Fruit fly (Drosophila melanogaster) whole organism, prepupa: ENCODE results near the gene Brr2.

Experiments used
- CG11902 ChIP-seq: fragments of 200-800 bp; sonication (Bioruptor generic); optimal IDR thresholded peaks from 3 replicates; lab custom pipeline; 2016; ENCODE audit warnings: missing biosample characterization, missing genetic modification characterization
- CG15336 ChIP-seq: fragments of 200-800 bp; sonication (Bioruptor generic); IDR thresholded peaks from 2 replicates; pipeline ENCODE4 v1.3.6; 2022; ENCODE audit warnings: missing biosample characterization, missing genetic modification characterization
- CG3032 ChIP-seq: fragments of 200-800 bp; optimal IDR thresholded peaks from 2 replicates; lab custom pipeline; 2019; ENCODE audit warnings: missing biosample characterization, mild to moderate bottlenecking, missing genetic modification characterization, moderate library complexity
- CG31627 ChIP-seq: fragments of 200-800 bp; sonication (Bioruptor generic); optimal IDR thresholded peaks from 3 replicates; lab custom pipeline; 2016; ENCODE audit warnings: missing biosample characterization, missing genetic modification characterization
- CG32006 ChIP-seq: fragments of 200-800 bp; sonication (Bioruptor generic); optimal IDR thresholded peaks from 3 replicates; lab custom pipeline; 2017; ENCODE audit warnings: missing biosample characterization, mild to moderate bottlenecking, missing genetic modification characterization
- CG6276 ChIP-seq: fragments of 200-800 bp; sonication (Bioruptor generic); optimal IDR thresholded peaks from 2 replicates; lab custom pipeline; 2017; ENCODE audit warnings: missing biosample characterization, mild to moderate bottlenecking, missing genetic modification characterization
- CG6792 ChIP-seq: fragments of 200-800 bp; sonication (Bioruptor generic); optimal IDR thresholded peaks from 3 replicates; lab custom pipeline; 2016; ENCODE audit warnings: missing biosample characterization, missing genetic modification characterization
- CG6808 ChIP-seq: fragments of 200-800 bp; sonication (Bioruptor generic); optimal IDR thresholded peaks from 3 replicates; lab custom pipeline; 2017; ENCODE audit warnings: missing biosample characterization, missing genetic modification characterization, mild to moderate bottlenecking, moderate library complexity, missing genetic modification reagents
- CG6854 ChIP-seq: fragments of 200-800 bp; sonication (Bioruptor generic); optimal IDR thresholded peaks from 2 replicates; lab custom pipeline; 2017; ENCODE audit warnings: missing biosample characterization, mild to moderate bottlenecking, missing genetic modification characterization
- CG8632 ChIP-seq: fragments of 200-800 bp; sonication (Bioruptor generic); optimal IDR thresholded peaks from 3 replicates; lab custom pipeline; 2016; ENCODE audit warnings: missing biosample characterization, missing genetic modification characterization
- CG9139 ChIP-seq: fragments of 200-800 bp; sonication (Bioruptor generic); optimal IDR thresholded peaks from 3 replicates; lab custom pipeline; 2017; ENCODE audit warnings: missing biosample characterization, mild to moderate bottlenecking, missing genetic modification characterization
- Eip75B ChIP-seq: fragments of 200-800 bp; sonication (Bioruptor generic); optimal IDR thresholded peaks from 3 replicates; lab custom pipeline; 2016; ENCODE audit warnings: missing biosample characterization, missing genetic modification characterization
- Eip78C ChIP-seq: fragments of 200-800 bp; sonication (Bioruptor generic); peaks from one replicate; lab custom pipeline; 2016; ENCODE audit warnings: missing biosample characterization, missing genetic modification characterization
- Eip93F ChIP-seq: fragments of 200-800 bp; sonication (Bioruptor generic); optimal IDR thresholded peaks from 2 replicates; lab custom pipeline; 2016; ENCODE audit warnings: missing biosample characterization, mild to moderate bottlenecking, missing genetic modification characterization
- Ets96B ChIP-seq: fragments of 200-800 bp; optimal IDR thresholded peaks from 2 replicates; lab custom pipeline; 2019; ENCODE audit warnings: missing biosample characterization, mild to moderate bottlenecking, missing genetic modification characterization, moderate library complexity
- Hr4 ChIP-seq: fragments of 200-800 bp; sonication (Bioruptor generic); optimal IDR thresholded peaks from 3 replicates; lab custom pipeline; 2016; ENCODE audit warnings: missing biosample characterization, missing genetic modification characterization
- Lpt ChIP-seq: fragments of 200-800 bp; sonication (Bioruptor generic); optimal IDR thresholded peaks from 3 replicates; lab custom pipeline; 2016; ENCODE audit warnings: missing biosample characterization, missing genetic modification characterization
- Met ChIP-seq: fragments of 200-800 bp; sonication (Bioruptor generic); optimal IDR thresholded peaks from 3 replicates; lab custom pipeline; 2016; ENCODE audit warnings: missing biosample characterization, missing genetic modification characterization
- OdsH ChIP-seq: fragments of 200-800 bp; sonication (Bioruptor generic); optimal IDR thresholded peaks from 3 replicates; lab custom pipeline; 2016; ENCODE audit warnings: missing biosample characterization, missing genetic modification characterization
- Smox ChIP-seq: fragments of 200-800 bp; sonication (Bioruptor generic); optimal IDR thresholded peaks from 3 replicates; lab custom pipeline; 2016; ENCODE audit warnings: missing biosample characterization, missing genetic modification characterization
- Sox102F ChIP-seq: fragments of 200-800 bp; sonication (Bioruptor generic); optimal IDR thresholded peaks from 2 replicates; lab custom pipeline; 2016; ENCODE audit warnings: missing biosample characterization, mild to moderate bottlenecking, missing genetic modification characterization
- Sox14 ChIP-seq: fragments of 200-800 bp; sonication (Bioruptor generic); optimal IDR thresholded peaks from 3 replicates; lab custom pipeline; 2016; ENCODE audit warnings: missing biosample characterization, missing genetic modification characterization
- achi ChIP-seq: fragments of 200-800 bp; sonication (Bioruptor generic); optimal IDR thresholded peaks from 3 replicates; lab custom pipeline; 2016; ENCODE audit warnings: missing biosample characterization, missing genetic modification characterization
- acj6 ChIP-seq: fragments of 200-800 bp; sonication (Bioruptor generic); optimal IDR thresholded peaks from 3 replicates; lab custom pipeline; 2016; ENCODE audit warnings: missing biosample characterization, missing genetic modification characterization
- dac ChIP-seq: fragments of 200-800 bp; sonication (Bioruptor generic); optimal IDR thresholded peaks from 2 replicates; lab custom pipeline; 2017; ENCODE audit warnings: missing biosample characterization, mild to moderate bottlenecking, missing genetic modification characterization
- dsx ChIP-seq: fragments of 200-800 bp; optimal IDR thresholded peaks from 3 replicates; lab custom pipeline; 2019; ENCODE audit warnings: missing biosample characterization, mild to moderate bottlenecking, missing genetic modification characterization, moderate library complexity; ENCODE audit not compliant: poor library complexity, severe bottlenecking
- eg ChIP-seq: fragments of 200-800 bp; sonication (Bioruptor generic); IDR thresholded peaks from 3 replicates; pipeline ENCODE4 v1.3.6; 2022; ENCODE audit warnings: missing biosample characterization, missing genetic modification characterization
- esn ChIP-seq: fragments of 200-800 bp; sonication (Bioruptor generic); optimal IDR thresholded peaks from 2 replicates; lab custom pipeline; 2016; ENCODE audit warnings: missing biosample characterization, mild to moderate bottlenecking, missing genetic modification characterization, moderate library complexity
- fkh ChIP-seq: fragments of 200-800 bp; sonication (Bioruptor generic); optimal IDR thresholded peaks from 3 replicates; lab custom pipeline; 2017; ENCODE audit warnings: missing biosample characterization, mild to moderate bottlenecking, missing genetic modification characterization, moderate library complexity
- net ChIP-seq: fragments of 200-800 bp; sonication (Bioruptor generic); optimal IDR thresholded peaks from 3 replicates; lab custom pipeline; 2016; ENCODE audit warnings: missing biosample characterization, missing genetic modification characterization
- pdm3 ChIP-seq: fragments of 200-800 bp; sonication (Bioruptor generic); optimal IDR thresholded peaks from 3 replicates; lab custom pipeline; 2016; ENCODE audit warnings: missing biosample characterization, missing genetic modification characterization
- salr ChIP-seq, 2 experiments: fragments of 200-800 bp; sonication (Bioruptor generic); optimal IDR thresholded peaks; 3 replicates each; lab custom pipeline; 2016 to 2018; ENCODE audit warnings: missing biosample characterization in 2 of 2, missing genetic modification characterization in 2 of 2, mild to moderate bottlenecking in 1 of 2
- spab ChIP-seq: fragments of 200-800 bp; sonication (Bioruptor generic); optimal IDR thresholded peaks from 2 replicates; lab custom pipeline; 2017; ENCODE audit warnings: missing biosample characterization, mild to moderate bottlenecking, missing genetic modification characterization, missing genetic modification reagents
- ss ChIP-seq, 2 experiments: fragments of 200-800 bp; sonication (Bioruptor generic); optimal IDR thresholded peaks; 2 replicates in 1 of 2; 3 replicates in 1 of 2; lab custom pipeline; 2017 to 2018; ENCODE audit warnings: mild to moderate bottlenecking in 2 of 2, missing biosample characterization in 2 of 2, missing genetic modification characterization in 2 of 2, moderate library complexity in 1 of 2
- vri ChIP-seq: fragments of 200-800 bp; sonication (Bioruptor generic); optimal IDR thresholded peaks from 3 replicates; lab custom pipeline; 2016; ENCODE audit warnings: missing biosample characterization, mild to moderate bottlenecking, missing genetic modification characterization

Gene Brr2

DNA sequence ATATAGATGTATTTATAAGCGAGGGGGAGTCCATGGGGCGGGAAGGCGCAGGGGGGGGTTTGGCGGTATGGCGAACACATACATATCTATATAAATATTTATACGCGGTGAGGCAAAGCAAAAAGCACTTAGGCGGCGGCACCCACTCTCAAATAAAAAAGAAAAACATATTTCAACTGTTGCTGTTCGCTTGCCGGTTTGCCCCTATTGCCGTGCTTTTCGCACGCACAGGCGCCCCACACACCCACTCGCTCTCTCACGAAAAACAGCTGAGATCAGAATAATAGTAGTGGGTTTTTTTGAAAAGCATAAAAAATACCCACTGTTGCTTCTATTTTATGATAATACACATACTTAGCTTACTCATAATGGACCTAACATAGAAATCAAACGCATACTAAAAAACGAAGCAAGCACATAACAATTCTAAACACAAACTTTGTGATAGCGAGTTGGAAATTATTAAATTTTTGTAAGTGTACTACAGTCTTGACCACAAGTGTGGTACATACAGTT, 33.5 kb upstream of the Brr2 start (continued):
- TF ChIP-seq salr (GFP tag; optimal IDR thresholded peaks at IDR 0.05; lab: Kevin White, UChicago) (peak in 1 of 2 experiments; percentile 60), Smox (GFP tag; lab: Kevin White, UChicago) (peak; percentile 45), Hr4 (GFP tag; lab: Kevin White, UChicago) (peak; percentile 92), fkh (GFP tag; lab: Kevin White, UChicago) (peak; percentile 94), OdsH (GFP tag; lab: Kevin White, UChicago) (peak; percentile 70), dsx (GFP tag; lab: Kevin White, UChicago) (no peak), CG6854 (no peak), Sox102F (GFP tag; lab: Kevin White, UChicago) (no peak), pdm3 (GFP tag; lab: Kevin White, UChicago) (peak; percentile 80), Eip75B (GFP tag; lab: Kevin White, UChicago) (no peak), spab (GFP tag; lab: Kevin White, UChicago) (no peak), acj6 (peak; percentile 55), CG3032 (tag; lab: Kevin White, UChicago) (peak; percentile 9), CG6808 (GFP tag; lab: Kevin White, UChicago) (no peak), CG15336 (GFP tag; lab: Robert Waterston, UW) (peak; percentile 91)

- TF ChIP-seq net (GFP tag; lab: Kevin White, UChicago) (no peak), CG8632 (GFP tag; lab: Kevin White, UChicago) (peak; percentile 37), Met (GFP tag; lab: Kevin White, UChicago) (peak; percentile 32), esn (GFP tag; lab: Kevin White, UChicago) (peak; percentile 38), vri (GFP tag; lab: Kevin White, UChicago) (peak; percentile 76), Eip78C (GFP tag; lab: Kevin White, UChicago) (peak; percentile 69), CG3032 (tag; lab: Kevin White, UChicago) (no peak), fkh (GFP tag; lab: Kevin White, UChicago) (peak; percentile 79)
- TF ChIP-seq, all 60 proteins: peak for 6
These were observed 31.8 kb upstream of the Brr2 start for dm6 chr3L:15999358-16000005.

DNA sequence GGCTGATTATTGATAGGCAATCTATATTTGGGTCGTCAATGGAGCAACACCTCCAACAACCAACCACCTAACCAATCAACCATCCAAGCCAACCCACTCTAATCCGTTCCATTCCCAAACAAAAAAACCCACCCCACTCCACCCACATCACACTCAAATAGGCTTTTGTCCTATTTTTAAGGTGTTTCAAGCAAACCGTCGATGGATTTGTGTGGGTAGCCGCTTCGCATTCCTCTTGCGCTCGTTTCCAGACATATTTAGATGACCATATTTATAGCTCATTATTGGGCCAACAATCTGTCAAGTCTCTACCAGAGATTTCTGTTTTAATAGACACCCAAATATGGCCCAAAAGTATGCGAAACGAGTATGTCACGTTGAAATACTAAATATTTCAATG, 30.5 kb upstream of the Brr2 start:
- TF ChIP-seq Lpt (GFP tag; lab: Kevin White, UChicago) (no peak), CG6276 (GFP tag; lab: Kevin White, UChicago) (no peak), acj6 (no peak), Ets96B (tag; lab: Kevin White, UChicago) (no peak), CG32006 (no peak), eg (GFP tag; lab: Robert Waterston, UW) (no peak), Sox102F (GFP tag; lab: Kevin White, UChicago) (no peak), CG6854 (no peak)

DNA sequence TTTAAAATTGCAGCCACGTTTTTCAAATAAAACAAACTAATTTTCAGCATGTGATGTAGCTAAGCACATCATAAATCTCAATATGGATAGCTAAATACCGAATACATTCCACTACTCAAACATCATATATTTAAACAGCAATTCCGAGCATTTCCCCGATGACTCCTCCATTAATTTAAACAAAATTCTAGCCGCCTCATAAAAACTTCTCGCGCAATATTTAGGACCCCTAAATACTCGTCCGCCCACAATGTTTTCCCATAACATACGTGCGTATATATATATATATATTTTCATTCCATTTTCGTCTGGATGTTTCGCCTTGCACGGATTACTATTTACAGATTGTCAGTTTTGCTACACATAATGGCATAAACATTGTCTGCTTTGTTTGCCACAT, 28.3 kb upstream of the Brr2 start:
- TF ChIP-seq CG6854 (no peak), salr (GFP tag; optimal IDR thresholded peaks at IDR 0.05; lab: Kevin White, UChicago) (no peak), CG31627 (GFP tag; lab: Kevin White, UChicago) (no peak), spab (GFP tag; lab: Kevin White, UChicago) (no peak), OdsH (GFP tag; lab: Kevin White, UChicago) (no peak), dac (GFP tag; lab: Kevin White, UChicago) (no peak), CG9139 (no peak), CG11902 (no peak), Sox14 (no peak), Eip93F (no peak), ss (GFP tag; optimal IDR thresholded peaks at IDR 0.05; lab: Kevin White, UChicago) (no peak), CG6792 (GFP tag; lab: Kevin White, UChicago) (no peak), eg (GFP tag; lab: Robert Waterston, UW) (no peak), esn (GFP tag; lab: Kevin White, UChicago) (no peak), achi (no peak)
